Worm (Caenorhabditis elegans) whole organism, L4 larva: ENCODE measurements around the gene nspg-7.2.

Experiments
- ZK546.5 ChIP-seq, 2 experiments: sonication (generic microtip); optimal IDR thresholded peaks; 2 replicates each; lab custom pipeline; 2017; ENCODE audit warnings: missing biosample characterization in 2 of 2, missing genetic modification characterization in 2 of 2
- aly-2 ChIP-seq: sonication (generic microtip); optimal IDR thresholded peaks from 2 replicates; lab custom pipeline; 2018; ENCODE audit warnings: missing biosample characterization, missing genetic modification characterization
- ama-1 ChIP-seq: fragments of 150-350 bp; optimal IDR thresholded peaks from 2 replicates; lab custom pipeline; 2014; ENCODE audit warnings: inconsistent platforms, mixed read lengths
- ces-1 ChIP-seq: fragments of 150-350 bp; sonication (generic microtip); optimal IDR thresholded peaks from 4 replicates; lab custom pipeline; 2014; ENCODE audit warnings: missing biosample characterization, missing genetic modification reagents, missing genetic modification characterization
- dpl-1 ChIP-seq: fragments of 150-350 bp; optimal IDR thresholded peaks from 2 replicates; lab custom pipeline; 2014; ENCODE audit warnings: missing biosample characterization, missing genetic modification reagents, missing genetic modification characterization
- dve-1 ChIP-seq: sonication (generic microtip); optimal IDR thresholded peaks from 2 replicates; lab custom pipeline; 2017; ENCODE audit warnings: antibody characterized with exemption, mild to moderate bottlenecking, missing genetic modification characterization, missing compliant biosample characterization; ENCODE audit not compliant: insufficient read depth
- hlh-30 ChIP-seq: sonication (generic microtip); optimal IDR thresholded peaks from 2 replicates; lab custom pipeline; 2017; ENCODE audit warnings: antibody characterized with exemption, mild to moderate bottlenecking, missing genetic modification characterization, missing compliant biosample characterization; ENCODE audit not compliant: insufficient read depth
- lin-29 ChIP-seq: fragments of 200-800 bp; sonication (Bioruptor generic); IDR thresholded peaks from 2 replicates; pipeline ENCODE4 v1.3.6; 2022; ENCODE audit warnings: missing genetic modification reagents, missing genetic modification characterization, missing compliant biosample characterization
- nhr-11 ChIP-seq: fragments of 150-350 bp; optimal IDR thresholded peaks from 2 replicates; lab custom pipeline; 2014; ENCODE audit warnings: missing biosample characterization, missing genetic modification characterization
- skn-1 ChIP-seq: fragments of 150-350 bp; optimal IDR thresholded peaks from 2 replicates; lab custom pipeline; 2014; ENCODE audit warnings: missing biosample characterization, missing genetic modification characterization
- zag-1 ChIP-seq: fragments of 150-350 bp; optimal IDR thresholded peaks from 2 replicates; lab custom pipeline; 2014; ENCODE audit warnings: missing biosample characterization, missing genetic modification characterization
- ztf-11 ChIP-seq: fragments of 150-350 bp; optimal IDR thresholded peaks from 2 replicates; lab custom pipeline; 2014; ENCODE audit warnings: missing biosample characterization, missing genetic modification characterization

- TF ChIP-seq nhr-11 (tag; lab: Kevin White, UChicago) (no peak), ama-1 (lab: Kevin White, UChicago) (no peak), ces-1 (no peak), ZK546.5 (tag; optimal IDR thresholded peaks at IDR 0.05; lab: Kevin White, UChicago) (no peak), hlh-30 (tag; lab: Kevin White, UChicago) (no peak), skn-1 (tag; lab: Kevin White, UChicago) (no peak), ztf-11 (no peak), zag-1 (no peak), lin-29 (GFP tag; lab: Robert Waterston, UW) (no peak), dve-1 (tag; lab: Kevin White, UChicago) (no peak), dpl-1 (no peak), aly-2 (tag; lab: Kevin White, UChicago) (no peak)
Observed at ce11 chrIII:3232650-3233152, 25.5 kb downstream of the nspg-7.2 start, which contains the start of gene Y53G8AL.1.
